Fruit fly (Drosophila melanogaster) whole organism, prepupa: ENCODE measurements around the gene CG8379.

Experiments
- CG10631 ChIP-seq: fragments of 200-800 bp; sonication (Bioruptor generic); optimal IDR thresholded peaks from 2 replicates; lab custom pipeline; 2016; ENCODE audit warnings: missing biosample characterization, missing genetic modification characterization
- CG11294 ChIP-seq: fragments of 200-800 bp; sonication (Bioruptor generic); IDR thresholded peaks from 2 replicates; pipeline ENCODE4 v1.3.6; 2022; ENCODE audit warnings: missing biosample characterization, missing genetic modification characterization
- CG11762 ChIP-seq: fragments of 200-800 bp; sonication (Bioruptor generic); optimal IDR thresholded peaks from 3 replicates; lab custom pipeline; 2016; ENCODE audit warnings: missing biosample characterization, missing genetic modification characterization; ENCODE audit not compliant: insufficient read depth
- CG11902 ChIP-seq: fragments of 200-800 bp; sonication (Bioruptor generic); optimal IDR thresholded peaks from 3 replicates; lab custom pipeline; 2016; ENCODE audit warnings: missing biosample characterization, missing genetic modification characterization
- CG1621 ChIP-seq: fragments of 200-800 bp; sonication (Bioruptor generic); optimal IDR thresholded peaks from 3 replicates; lab custom pipeline; 2018; ENCODE audit warnings: missing biosample characterization, mild to moderate bottlenecking, missing genetic modification characterization
- CG16779 ChIP-seq: fragments of 200-800 bp; sonication (Bioruptor generic); optimal IDR thresholded peaks from 3 replicates; lab custom pipeline; 2017; ENCODE audit warnings: missing biosample characterization, mild to moderate bottlenecking, missing genetic modification characterization
- CG31627 ChIP-seq: fragments of 200-800 bp; sonication (Bioruptor generic); optimal IDR thresholded peaks from 3 replicates; lab custom pipeline; 2016; ENCODE audit warnings: missing biosample characterization, missing genetic modification characterization
- CG32006 ChIP-seq: fragments of 200-800 bp; sonication (Bioruptor generic); optimal IDR thresholded peaks from 3 replicates; lab custom pipeline; 2017; ENCODE audit warnings: missing biosample characterization, mild to moderate bottlenecking, missing genetic modification characterization
- CG3919 ChIP-seq: fragments of 200-800 bp; sonication (Bioruptor generic); optimal IDR thresholded peaks from 3 replicates; lab custom pipeline; 2016; ENCODE audit warnings: missing biosample characterization, missing genetic modification characterization
- CG4318 ChIP-seq: fragments of 200-800 bp; sonication (Bioruptor generic); optimal IDR thresholded peaks from 3 replicates; lab custom pipeline; 2017; ENCODE audit warnings: missing biosample characterization, mild to moderate bottlenecking, missing genetic modification characterization
- CG6163 ChIP-seq: fragments of 200-800 bp; sonication (Bioruptor generic); IDR thresholded peaks from 3 replicates; pipeline ENCODE4 v1.3.6; 2022; ENCODE audit warnings: missing biosample characterization, missing genetic modification characterization
- CG6276 ChIP-seq: fragments of 200-800 bp; sonication (Bioruptor generic); optimal IDR thresholded peaks from 2 replicates; lab custom pipeline; 2017; ENCODE audit warnings: missing biosample characterization, mild to moderate bottlenecking, missing genetic modification characterization
- CG6792 ChIP-seq: fragments of 200-800 bp; sonication (Bioruptor generic); optimal IDR thresholded peaks from 3 replicates; lab custom pipeline; 2016; ENCODE audit warnings: missing biosample characterization, missing genetic modification characterization
- CG6808 ChIP-seq: fragments of 200-800 bp; sonication (Bioruptor generic); optimal IDR thresholded peaks from 3 replicates; lab custom pipeline; 2017; ENCODE audit warnings: missing biosample characterization, missing genetic modification characterization, mild to moderate bottlenecking, moderate library complexity, missing genetic modification reagents
- CG6854 ChIP-seq: fragments of 200-800 bp; sonication (Bioruptor generic); optimal IDR thresholded peaks from 2 replicates; lab custom pipeline; 2017; ENCODE audit warnings: missing biosample characterization, mild to moderate bottlenecking, missing genetic modification characterization
- CG7368 ChIP-seq: fragments of 200-800 bp; sonication (Bioruptor generic); optimal IDR thresholded peaks from 3 replicates; lab custom pipeline; 2016; ENCODE audit warnings: missing biosample characterization, missing genetic modification characterization
- CG8319 ChIP-seq: fragments of 200-800 bp; sonication (Bioruptor generic); optimal IDR thresholded peaks from 3 replicates; lab custom pipeline; 2016; ENCODE audit warnings: missing biosample characterization, missing genetic modification characterization
- CG8632 ChIP-seq: fragments of 200-800 bp; sonication (Bioruptor generic); optimal IDR thresholded peaks from 3 replicates; lab custom pipeline; 2016; ENCODE audit warnings: missing biosample characterization, missing genetic modification characterization
- CG9139 ChIP-seq: fragments of 200-800 bp; sonication (Bioruptor generic); optimal IDR thresholded peaks from 3 replicates; lab custom pipeline; 2017; ENCODE audit warnings: missing biosample characterization, mild to moderate bottlenecking, missing genetic modification characterization
- Eip75B ChIP-seq: fragments of 200-800 bp; sonication (Bioruptor generic); optimal IDR thresholded peaks from 3 replicates; lab custom pipeline; 2016; ENCODE audit warnings: missing biosample characterization, missing genetic modification characterization
- Eip78C ChIP-seq: fragments of 200-800 bp; sonication (Bioruptor generic); peaks from one replicate; lab custom pipeline; 2016; ENCODE audit warnings: missing biosample characterization, missing genetic modification characterization
- Eip93F ChIP-seq: fragments of 200-800 bp; sonication (Bioruptor generic); optimal IDR thresholded peaks from 2 replicates; lab custom pipeline; 2016; ENCODE audit warnings: missing biosample characterization, mild to moderate bottlenecking, missing genetic modification characterization
- Ets21C ChIP-seq: fragments of 200-800 bp; sonication (Bioruptor generic); optimal IDR thresholded peaks from 3 replicates; lab custom pipeline; 2016; ENCODE audit warnings: missing biosample characterization, missing genetic modification characterization
- Gug ChIP-seq: fragments of 200-800 bp; sonication (Bioruptor generic); IDR thresholded peaks from 2 replicates; pipeline ENCODE4 v1.3.6; 2022; ENCODE audit warnings: missing biosample characterization, missing genetic modification characterization
- Hr38 ChIP-seq: sonication (Bioruptor generic); optimal IDR thresholded peaks from 2 replicates; lab custom pipeline; 2016; ENCODE audit warnings: missing biosample characterization, missing genetic modification characterization
- Hr39 ChIP-seq: fragments of 200-800 bp; sonication (Bioruptor generic); optimal IDR thresholded peaks from 2 replicates; lab custom pipeline; 2016; ENCODE audit warnings: missing biosample characterization, missing genetic modification characterization
- Hr4 ChIP-seq: fragments of 200-800 bp; sonication (Bioruptor generic); optimal IDR thresholded peaks from 3 replicates; lab custom pipeline; 2016; ENCODE audit warnings: missing biosample characterization, missing genetic modification characterization
- Met ChIP-seq: fragments of 200-800 bp; sonication (Bioruptor generic); optimal IDR thresholded peaks from 3 replicates; lab custom pipeline; 2016; ENCODE audit warnings: missing biosample characterization, missing genetic modification characterization
- OdsH ChIP-seq: fragments of 200-800 bp; sonication (Bioruptor generic); optimal IDR thresholded peaks from 3 replicates; lab custom pipeline; 2016; ENCODE audit warnings: missing biosample characterization, missing genetic modification characterization
- Smox ChIP-seq: fragments of 200-800 bp; sonication (Bioruptor generic); optimal IDR thresholded peaks from 3 replicates; lab custom pipeline; 2016; ENCODE audit warnings: missing biosample characterization, missing genetic modification characterization
- Sox102F ChIP-seq: fragments of 200-800 bp; sonication (Bioruptor generic); optimal IDR thresholded peaks from 2 replicates; lab custom pipeline; 2016; ENCODE audit warnings: missing biosample characterization, mild to moderate bottlenecking, missing genetic modification characterization
- Sox14 ChIP-seq: fragments of 200-800 bp; sonication (Bioruptor generic); optimal IDR thresholded peaks from 3 replicates; lab custom pipeline; 2016; ENCODE audit warnings: missing biosample characterization, missing genetic modification characterization
- acj6 ChIP-seq: fragments of 200-800 bp; sonication (Bioruptor generic); optimal IDR thresholded peaks from 3 replicates; lab custom pipeline; 2016; ENCODE audit warnings: missing biosample characterization, missing genetic modification characterization
- cyc ChIP-seq: fragments of 200-800 bp; sonication (Bioruptor generic); optimal IDR thresholded peaks from 3 replicates; lab custom pipeline; 2016; ENCODE audit warnings: missing biosample characterization, missing genetic modification characterization
- dac ChIP-seq: fragments of 200-800 bp; sonication (Bioruptor generic); optimal IDR thresholded peaks from 2 replicates; lab custom pipeline; 2017; ENCODE audit warnings: missing biosample characterization, mild to moderate bottlenecking, missing genetic modification characterization
- dsx ChIP-seq: fragments of 200-800 bp; optimal IDR thresholded peaks from 3 replicates; lab custom pipeline; 2019; ENCODE audit warnings: missing biosample characterization, mild to moderate bottlenecking, missing genetic modification characterization, moderate library complexity; ENCODE audit not compliant: poor library complexity, severe bottlenecking
- eg ChIP-seq: fragments of 200-800 bp; sonication (Bioruptor generic); IDR thresholded peaks from 3 replicates; pipeline ENCODE4 v1.3.6; 2022; ENCODE audit warnings: missing biosample characterization, missing genetic modification characterization
- esn ChIP-seq: fragments of 200-800 bp; sonication (Bioruptor generic); optimal IDR thresholded peaks from 2 replicates; lab custom pipeline; 2016; ENCODE audit warnings: missing biosample characterization, mild to moderate bottlenecking, missing genetic modification characterization, moderate library complexity
- fd59A ChIP-seq: fragments of 200-800 bp; sonication (Bioruptor generic); optimal IDR thresholded peaks from 2 replicates; lab custom pipeline; 2017; ENCODE audit warnings: missing biosample characterization, mild to moderate bottlenecking, missing genetic modification characterization, missing genetic modification reagents
- lz ChIP-seq: fragments of 200-800 bp; sonication (Bioruptor generic); optimal IDR thresholded peaks from 3 replicates; lab custom pipeline; 2016; ENCODE audit warnings: missing biosample characterization, missing genetic modification characterization
- net ChIP-seq: fragments of 200-800 bp; sonication (Bioruptor generic); optimal IDR thresholded peaks from 3 replicates; lab custom pipeline; 2016; ENCODE audit warnings: missing biosample characterization, missing genetic modification characterization
- spab ChIP-seq: fragments of 200-800 bp; sonication (Bioruptor generic); optimal IDR thresholded peaks from 2 replicates; lab custom pipeline; 2017; ENCODE audit warnings: missing biosample characterization, mild to moderate bottlenecking, missing genetic modification characterization, missing genetic modification reagents
- ss ChIP-seq, 2 experiments: fragments of 200-800 bp; sonication (Bioruptor generic); optimal IDR thresholded peaks; 2 replicates in 1 of 2; 3 replicates in 1 of 2; lab custom pipeline; 2017 to 2018; ENCODE audit warnings: mild to moderate bottlenecking in 2 of 2, missing biosample characterization in 2 of 2, missing genetic modification characterization in 2 of 2, moderate library complexity in 1 of 2
- svp ChIP-seq: fragments of 200-800 bp; sonication (Bioruptor generic); peaks from one replicate; lab custom pipeline; 2016; ENCODE audit warnings: missing biosample characterization, missing genetic modification characterization
- topi ChIP-seq: fragments of 200-800 bp; sonication (Bioruptor generic); optimal IDR thresholded peaks from 3 replicates; lab custom pipeline; 2016; ENCODE audit warnings: missing biosample characterization, missing genetic modification characterization
- vri ChIP-seq: fragments of 200-800 bp; sonication (Bioruptor generic); optimal IDR thresholded peaks from 3 replicates; lab custom pipeline; 2016; ENCODE audit warnings: missing biosample characterization, mild to moderate bottlenecking, missing genetic modification characterization

Gene CG8379

dm6 chr3R:8819551-8820057 lies 4.6 kb upstream of the CG8379 start (continued):
- TF ChIP-seq CG3919 (GFP tag; lab: Kevin White, UChicago) = peak; percentile 6
- no peak for TF ChIP-seq Hr4 (GFP tag; lab: Kevin White, UChicago)
- no peak for TF ChIP-seq dsx (GFP tag; lab: Kevin White, UChicago)
- no peak for TF ChIP-seq CG32006 (GFP tag; lab: Kevin White, UChicago)
- peak; percentile 57 for TF ChIP-seq Eip78C (GFP tag; lab: Kevin White, UChicago)
- peak; percentile 12 for TF ChIP-seq CG16779 (tag; lab: Kevin White, UChicago)
- TF ChIP-seq esn (GFP tag; lab: Kevin White, UChicago) = no peak
- TF ChIP-seq CG11762 (GFP tag; lab: Kevin White, UChicago) = no peak
- peak; percentile 3 for TF ChIP-seq Smox (GFP tag; lab: Kevin White, UChicago)
- TF ChIP-seq CG6792 = no peak
- TF ChIP-seq ss (GFP tag; optimal IDR thresholded peaks at IDR 0.05; lab: Kevin White, UChicago) = peak in 1 of 2 experiments; percentile 50
- no peak for TF ChIP-seq CG11294 (GFP tag; lab: Robert Waterston, UW)
- no peak for TF ChIP-seq CG4318 (GFP tag; lab: Kevin White, UChicago)
- no peak for TF ChIP-seq fd59A
- TF ChIP-seq vri (GFP tag; lab: Kevin White, UChicago) = peak; percentile 48
- no peak for TF ChIP-seq dac (GFP tag; lab: Kevin White, UChicago)
- no peak for TF ChIP-seq Hr39 (GFP tag; lab: Kevin White, UChicago)
- peak; percentile 5 for TF ChIP-seq CG7368 (GFP tag; lab: Kevin White, UChicago)
- TF ChIP-seq CG10631 = no peak
- peak; percentile 8 for TF ChIP-seq topi (GFP tag; lab: Kevin White, UChicago)
- TF ChIP-seq Eip93F (GFP tag; lab: Kevin White, UChicago) = no peak
- no peak for TF ChIP-seq CG8319 (GFP tag; lab: Kevin White, UChicago)
- TF ChIP-seq CG6276 = no peak
- TF ChIP-seq svp = peak; percentile 74
- no peak for TF ChIP-seq CG11902 (GFP tag; lab: Kevin White, UChicago)
- no peak for TF ChIP-seq Hr38 (GFP tag; lab: Kevin White, UChicago)
- no peak; the same call in 2 of the 3 replicates for TF ChIP-seq CG6163 (GFP tag; lab: Robert Waterston, UW)
- TF ChIP-seq Sox102F = no peak
- TF ChIP-seq CG1621 (tag; lab: Kevin White, UChicago) = no peak

dm6 chr3R:8820428-8820912 lies 3.7 kb upstream of the CG8379 start, which contains the start of gene aqz:
aqz (minus strand) TSS chr3R:8820682.
- peak; percentile 70 for TF ChIP-seq CG9139 (GFP tag; lab: Kevin White, UChicago)
- TF ChIP-seq CG11762 (GFP tag; lab: Kevin White, UChicago) = no peak
- TF ChIP-seq OdsH (GFP tag; lab: Kevin White, UChicago) = no peak
- peak; percentile 41 for TF ChIP-seq CG6854 (GFP tag; lab: Kevin White, UChicago)
- no peak for TF ChIP-seq CG8319 (GFP tag; lab: Kevin White, UChicago)
- TF ChIP-seq Gug = no peak
- TF ChIP-seq cyc (GFP tag; lab: Kevin White, UChicago) = peak; percentile 24
- peak; percentile 47 for TF ChIP-seq CG16779 (tag; lab: Kevin White, UChicago)
- no peak for TF ChIP-seq CG10631
- no peak for TF ChIP-seq CG4318 (GFP tag; lab: Kevin White, UChicago)
- peak; percentile 21 for TF ChIP-seq CG6808 (GFP tag; lab: Kevin White, UChicago)
- no peak for TF ChIP-seq CG8632 (GFP tag; lab: Kevin White, UChicago)
- peak; percentile 16 for TF ChIP-seq CG7368 (GFP tag; lab: Kevin White, UChicago)
- TF ChIP-seq dsx (GFP tag; lab: Kevin White, UChicago) = peak; percentile 49
- peak; percentile 42 for TF ChIP-seq Hr39 (GFP tag; lab: Kevin White, UChicago)
- peak; percentile 84 for TF ChIP-seq CG1621 (tag; lab: Kevin White, UChicago)
- peak; percentile 2 for TF ChIP-seq dac (GFP tag; lab: Kevin White, UChicago)
- TF ChIP-seq spab (GFP tag; lab: Kevin White, UChicago) = no peak
- peak; percentile 45 for TF ChIP-seq CG3919 (GFP tag; lab: Kevin White, UChicago)
- peak; percentile 82 for TF ChIP-seq svp
- TF ChIP-seq net (GFP tag; lab: Kevin White, UChicago) = peak; percentile 55
- peak; percentile 46 for TF ChIP-seq Met (GFP tag; lab: Kevin White, UChicago)
- peak; percentile 28 for TF ChIP-seq Ets21C (GFP tag; lab: Kevin White, UChicago)
- TF ChIP-seq Eip78C (GFP tag; lab: Kevin White, UChicago) = peak; percentile 58
- peak; percentile 38 for TF ChIP-seq topi (GFP tag; lab: Kevin White, UChicago)
- TF ChIP-seq eg (GFP tag; lab: Robert Waterston, UW) = peak; percentile 57; the same call in 2 of the 3 replicates
- TF ChIP-seq CG32006 (GFP tag; lab: Kevin White, UChicago) = no peak
- peak; percentile 23 for TF ChIP-seq Eip93F (GFP tag; lab: Kevin White, UChicago)
- peak; percentile 48 for TF ChIP-seq Eip75B (GFP tag; lab: Kevin White, UChicago)
- TF ChIP-seq Sox14 = peak; percentile 81
- peak; percentile 18 for TF ChIP-seq Hr4 (GFP tag; lab: Kevin White, UChicago)
- peak; percentile 44 to 58 for TF ChIP-seq ss (GFP tag; optimal IDR thresholded peaks at IDR 0.05; lab: Kevin White, UChicago)
- peak; percentile 36 for TF ChIP-seq CG31627 (GFP tag; lab: Kevin White, UChicago)
- no peak for TF ChIP-seq CG11294 (GFP tag; lab: Robert Waterston, UW)
- peak; percentile 81 for TF ChIP-seq CG6163 (GFP tag; lab: Robert Waterston, UW)
- TF ChIP-seq acj6 = peak; percentile 30
- peak; percentile 11 for TF ChIP-seq lz (GFP tag; lab: Kevin White, UChicago)
